Worm (Caenorhabditis elegans) whole organism, mixed stage, embryonic: Measurements from ENCODE around the gene col-174.

Experiments used
- drap-1 ChIP-seq: fragments of 200-800 bp; sonication (Bioruptor generic); optimal IDR thresholded peaks from 3 replicates; lab custom pipeline; 2018; ENCODE audit warnings: mild to moderate bottlenecking, missing genetic modification characterization, missing compliant biosample characterization
- elt-3 ChIP-seq: fragments of 150-350 bp; optimal IDR thresholded peaks from 2 replicates; lab custom pipeline; 2014; ENCODE audit warnings: missing biosample characterization, missing genetic modification characterization
- hlh-1 ChIP-seq: fragments of 150-350 bp; optimal IDR thresholded peaks from 2 replicates; lab custom pipeline; 2014; ENCODE audit warnings: missing biosample characterization, missing genetic modification reagents, missing genetic modification characterization
- lin-13 ChIP-seq: fragments of 150-350 bp; optimal IDR thresholded peaks from 2 replicates; lab custom pipeline; 2014; ENCODE audit warnings: missing biosample characterization, missing genetic modification characterization
- mep-1 ChIP-seq: fragments of 150-350 bp; optimal IDR thresholded peaks from 2 replicates; lab custom pipeline; 2017; ENCODE audit warnings: missing biosample characterization, missing genetic modification reagents, missing genetic modification characterization, inconsistent platforms
- nhr-76 ChIP-seq: sonication (generic microtip); optimal IDR thresholded peaks from 2 replicates; lab custom pipeline; 2017; ENCODE audit warnings: missing biosample characterization, missing genetic modification characterization
- pha-4 ChIP-seq: fragments of 150-350 bp; optimal IDR thresholded peaks from 2 replicates; lab custom pipeline; 2018; ENCODE audit warnings: missing biosample characterization, missing genetic modification reagents, missing genetic modification characterization
- snpc-4 ChIP-seq: fragments of 150-350 bp; optimal IDR thresholded peaks from 2 replicates; lab custom pipeline; 2014; ENCODE audit warnings: missing biosample characterization, missing genetic modification characterization
- sptf-1 ChIP-seq: sonication (generic microtip); optimal IDR thresholded peaks from 2 replicates; lab custom pipeline; 2017; ENCODE audit warnings: mild to moderate bottlenecking, missing genetic modification characterization, moderate library complexity, missing compliant biosample characterization
- unc-39 ChIP-seq: fragments of 150-350 bp; optimal IDR thresholded peaks from 2 replicates; lab custom pipeline; 2014; ENCODE audit warnings: missing biosample characterization, missing genetic modification characterization
- unc-62 ChIP-seq: fragments of 150-350 bp; optimal IDR thresholded peaks from 2 replicates; lab custom pipeline; 2014; ENCODE audit warnings: missing biosample characterization, missing genetic modification reagents, missing genetic modification characterization
- ztf-11 ChIP-seq: fragments of 150-350 bp; optimal IDR thresholded peaks from 2 replicates; lab custom pipeline; 2014; ENCODE audit warnings: missing biosample characterization, missing genetic modification characterization

- TF ChIP-seq unc-62 (no peak), elt-3 (tag; lab: Kevin White, UChicago) (no peak), lin-13 (no peak), snpc-4 (no peak), drap-1 (GFP tag; lab: Kevin White, UChicago) (no peak), hlh-1 (tag; lab: Kevin White, UChicago) (no peak), sptf-1 (tag; lab: Kevin White, UChicago) (no peak), ztf-11 (tag; lab: Kevin White, UChicago) (no peak), nhr-76 (tag; lab: Kevin White, UChicago) (no peak), mep-1 (tag; lab: Kevin White, UChicago) (no peak), unc-39 (no peak), pha-4 (no peak)
Measured at ce11 chrX:7572057-7572456, 25.4 kb downstream of the col-174 start, which contains the start of gene pcyt-1.
